Fruit fly (Drosophila melanogaster) whole organism, adult: ENCODE results near the gene fabp.

Source experiments
- CG11617 ChIP-seq: fragments of 200-800 bp; sonication (Bioruptor generic); optimal IDR thresholded peaks from 2 replicates; lab custom pipeline; 2017; ENCODE audit warnings: mild to moderate bottlenecking, missing biosample characterization, missing genetic modification reagents, missing genetic modification characterization
- CG12768 ChIP-seq: fragments of 200-800 bp; sonication (Bioruptor generic); optimal IDR thresholded peaks from 2 replicates; lab custom pipeline; 2017; ENCODE audit warnings: missing biosample characterization, missing genetic modification characterization, mild to moderate bottlenecking, moderate library complexity, missing genetic modification reagents
- CG14711 ChIP-seq: fragments of 200-800 bp; sonication (Bioruptor generic); optimal IDR thresholded peaks from 2 replicates; lab custom pipeline; 2018; ENCODE audit warnings: missing biosample characterization, mild to moderate bottlenecking, missing genetic modification characterization, moderate library complexity
- CG1620 ChIP-seq: fragments of 200-800 bp; sonication (Bioruptor generic); optimal IDR thresholded peaks from 2 replicates; lab custom pipeline; 2016; ENCODE audit warnings: missing biosample characterization, missing genetic modification characterization
- CG33017 ChIP-seq: fragments of 200-800 bp; sonication (Bioruptor generic); optimal IDR thresholded peaks from 2 replicates; lab custom pipeline; 2018; ENCODE audit warnings: missing biosample characterization, mild to moderate bottlenecking, missing genetic modification characterization, moderate library complexity
- CG5204 ChIP-seq: fragments of 200-800 bp; sonication (Bioruptor generic); optimal IDR thresholded peaks from 2 replicates; lab custom pipeline; 2016; ENCODE audit warnings: missing biosample characterization, missing genetic modification characterization
- CG7045 ChIP-seq: fragments of 200-800 bp; sonication (Bioruptor generic); optimal IDR thresholded peaks from 2 replicates; lab custom pipeline; 2017; ENCODE audit warnings: missing biosample characterization, mild to moderate bottlenecking, missing genetic modification characterization
- CG7101 ChIP-seq: fragments of 200-800 bp; sonication (Bioruptor generic); optimal IDR thresholded peaks from 2 replicates; lab custom pipeline; 2018; ENCODE audit warnings: missing biosample characterization, mild to moderate bottlenecking, missing genetic modification characterization, moderate library complexity
- Clk ChIP-seq: fragments of 200-800 bp; sonication (Bioruptor generic); optimal IDR thresholded peaks from 2 replicates; lab custom pipeline; 2017; ENCODE audit warnings: missing biosample characterization, missing genetic modification characterization
- Crg-1 ChIP-seq: fragments of 200-800 bp; sonication (Bioruptor generic); optimal IDR thresholded peaks from 2 replicates; lab custom pipeline; 2016; ENCODE audit warnings: missing biosample characterization, missing genetic modification characterization
- Hr96 ChIP-seq: fragments of 200-800 bp; sonication (Bioruptor generic); optimal IDR thresholded peaks from 2 replicates; lab custom pipeline; 2016; ENCODE audit warnings: missing biosample characterization, missing genetic modification characterization
- Mnt ChIP-seq: fragments of 200-800 bp; sonication (Bioruptor generic); optimal IDR thresholded peaks from 2 replicates; lab custom pipeline; 2016; ENCODE audit warnings: missing biosample characterization, mild to moderate bottlenecking, missing genetic modification characterization
- bab1 ChIP-seq: fragments of 200-800 bp; sonication (Bioruptor generic); optimal IDR thresholded peaks from 3 replicates; lab custom pipeline; 2019; ENCODE audit warnings: missing biosample characterization, mild to moderate bottlenecking, missing genetic modification characterization, moderate library complexity
- cic ChIP-seq: fragments of 200-800 bp; sonication (Bioruptor generic); optimal IDR thresholded peaks from 2 replicates; lab custom pipeline; 2017; ENCODE audit warnings: missing biosample characterization, mild to moderate bottlenecking, missing genetic modification characterization, moderate library complexity
- cnc ChIP-seq, 2 experiments: fragments of >200 bp; optimal IDR thresholded peaks; 2 replicates each; lab custom pipeline; 2017
- kay ChIP-seq: fragments of 200-800 bp; sonication (Bioruptor generic); peaks from one replicate; lab custom pipeline; 2016; ENCODE audit warnings: missing biosample characterization, missing genetic modification characterization, borderline replicate concordance
- ovo ChIP-seq: fragments of 200-800 bp; sonication (Bioruptor generic); optimal IDR thresholded peaks from 2 replicates; lab custom pipeline; 2016; ENCODE audit warnings: missing biosample characterization, missing genetic modification characterization
- pad ChIP-seq: fragments of 200-800 bp; sonication (Bioruptor generic); optimal IDR thresholded peaks from 3 replicates; lab custom pipeline; 2017; ENCODE audit warnings: missing biosample characterization, missing genetic modification characterization, mild to moderate bottlenecking, moderate library complexity, missing genetic modification reagents
- tj ChIP-seq: fragments of 200-800 bp; sonication (Bioruptor generic); optimal IDR thresholded peaks from 3 replicates; lab custom pipeline; 2017; ENCODE audit warnings: missing biosample characterization, mild to moderate bottlenecking, missing genetic modification characterization, moderate library complexity
- toe ChIP-seq: fragments of 200-800 bp; sonication (Bioruptor generic); optimal IDR thresholded peaks from 2 replicates; lab custom pipeline; 2016; ENCODE audit warnings: missing biosample characterization, missing genetic modification characterization

The fabp gene

dm6 chr3R:11569993-11570392 is 3.1 kb upstream of the fabp start:
- TF ChIP-seq Mnt (no peak), cic (GFP tag; lab: Kevin White, UChicago) (no peak), CG33017 (no peak), pad (GFP tag; lab: Kevin White, UChicago) (no peak), CG11617 (GFP tag; lab: Kevin White, UChicago) (no peak), ovo (no peak), tj (GFP tag; lab: Kevin White, UChicago) (no peak), toe (no peak), kay (GFP tag; lab: Kevin White, UChicago) (no peak), Clk (GFP tag; lab: Kevin White, UChicago) (no peak), bab1 (GFP tag; lab: Kevin White, UChicago) (no peak), cnc (optimal IDR thresholded peaks at IDR 0.05; lab: Kevin White, UChicago) (no peak), CG14711 (tag; lab: Kevin White, UChicago) (no peak), CG7045 (GFP tag; lab: Kevin White, UChicago) (no peak), CG7101 (tag; lab: Kevin White, UChicago) (no peak), CG1620 (no peak), Hr96 (no peak), Crg-1 (GFP tag; lab: Kevin White, UChicago) (no peak), CG12768 (GFP tag; lab: Kevin White, UChicago) (no peak)

dm6 chr3R:11568873-11569450 is 2.1 kb upstream of the fabp start, which contains the start of gene Mrp4:
Gene Mrp4 (plus strand): TSS chr3R:11569250.
- TF ChIP-seq bab1 (GFP tag; lab: Kevin White, UChicago) (peak; percentile 36), CG1620 (no peak), CG7045 (GFP tag; lab: Kevin White, UChicago) (peak; percentile 37), CG14711 (tag; lab: Kevin White, UChicago) (peak; percentile 26), Mnt (peak; percentile 96), kay (GFP tag; lab: Kevin White, UChicago) (peak; percentile 93), CG33017 (peak; percentile 71), CG11617 (GFP tag; lab: Kevin White, UChicago) (peak; percentile 56), tj (GFP tag; lab: Kevin White, UChicago) (peak; percentile 41), cic (GFP tag; lab: Kevin White, UChicago) (peak; percentile 10), CG7101 (tag; lab: Kevin White, UChicago) (peak; percentile 50), Hr96 (peak; percentile 23), Crg-1 (GFP tag; lab: Kevin White, UChicago) (no peak), cnc (optimal IDR thresholded peaks at IDR 0.05; lab: Kevin White, UChicago) (peak in 1 of 2 experiments; percentile 75), ovo (no peak), CG5204 (GFP tag; lab: Kevin White, UChicago) (no peak), CG12768 (GFP tag; lab: Kevin White, UChicago) (peak; percentile 59), toe (no peak), Clk (GFP tag; lab: Kevin White, UChicago) (peak; percentile 25), pad (GFP tag; lab: Kevin White, UChicago) (no peak)

- TF ChIP-seq bab1 (GFP tag; lab: Kevin White, UChicago) (no peak), Mnt (no peak), ovo (no peak), toe (no peak), CG12768 (GFP tag; lab: Kevin White, UChicago) (no peak), kay (GFP tag; lab: Kevin White, UChicago) (peak; percentile 90), Clk (GFP tag; lab: Kevin White, UChicago) (no peak), Crg-1 (GFP tag; lab: Kevin White, UChicago) (no peak), CG7045 (GFP tag; lab: Kevin White, UChicago) (no peak), CG14711 (tag; lab: Kevin White, UChicago) (no peak), pad (GFP tag; lab: Kevin White, UChicago) (peak; percentile 24), CG1620 (no peak), cnc (optimal IDR thresholded peaks at IDR 0.05; lab: Kevin White, UChicago) (no peak), Hr96 (no peak), CG33017 (no peak), tj (GFP tag; lab: Kevin White, UChicago) (peak; percentile 55), CG11617 (GFP tag; lab: Kevin White, UChicago) (no peak), cic (GFP tag; lab: Kevin White, UChicago) (peak; percentile 19), CG5204 (GFP tag; lab: Kevin White, UChicago) (no peak), CG7101 (tag; lab: Kevin White, UChicago) (no peak)
Measured at dm6 chr3R:11564792-11565402, 2.0 kb downstream of the fabp start.

- TF ChIP-seq CG12768 (GFP tag; lab: Kevin White, UChicago) (peak; percentile 32), cic (GFP tag; lab: Kevin White, UChicago) (no peak)
Measured at dm6 chr3R:11563147-11563546, 3.7 kb downstream of the fabp start.

- peak; percentile 97 for TF ChIP-seq kay (GFP tag; lab: Kevin White, UChicago)
- TF ChIP-seq Crg-1 (GFP tag; lab: Kevin White, UChicago), result peak; percentile 91
- peak; percentile 92 for TF ChIP-seq CG11617 (GFP tag; lab: Kevin White, UChicago)
- peak; percentile 88 for TF ChIP-seq CG7045 (GFP tag; lab: Kevin White, UChicago)
- peak; percentile 89 for TF ChIP-seq CG1620
- peak; percentile 86 for TF ChIP-seq cic (GFP tag; lab: Kevin White, UChicago)
- peak; percentile 99 for TF ChIP-seq tj (GFP tag; lab: Kevin White, UChicago)
- TF ChIP-seq CG12768 (GFP tag; lab: Kevin White, UChicago), result peak; percentile 98
- peak; percentile 94 for TF ChIP-seq toe
- peak; percentile 91 for TF ChIP-seq CG5204 (GFP tag; lab: Kevin White, UChicago)
- peak; percentile 98 for TF ChIP-seq bab1 (GFP tag; lab: Kevin White, UChicago)
- TF ChIP-seq ovo, result peak; percentile 76
- TF ChIP-seq Mnt, result peak; percentile 89
- peak; percentile 89 for TF ChIP-seq Clk (GFP tag; lab: Kevin White, UChicago)
- TF ChIP-seq CG33017, result peak; percentile 95
- TF ChIP-seq CG14711 (tag; lab: Kevin White, UChicago), result peak; percentile 89
- TF ChIP-seq pad (GFP tag; lab: Kevin White, UChicago), result peak; percentile 90
- peak; percentile 97 for TF ChIP-seq Hr96
- no peak for TF ChIP-seq cnc (optimal IDR thresholded peaks at IDR 0.05; lab: Kevin White, UChicago)
- peak; percentile 95 for TF ChIP-seq CG7101 (tag; lab: Kevin White, UChicago)
Measured at dm6 chr3R:11562326-11563109, 4.3 kb downstream of the fabp start.
